Worm (Caenorhabditis elegans) whole organism, young adult: Measurements from ENCODE around the gene R05H5.7.

Experiments
- B0019.2 ChIP-seq: fragments of 200-800 bp; sonication (Bioruptor generic); conservative IDR thresholded peaks from 2 replicates; pipeline ENCODE4 v1.3.6; 2022; ENCODE audit warnings: missing genetic modification reagents, missing genetic modification characterization, missing compliant biosample characterization
- B0035.1 ChIP-seq: sonication (generic microtip); optimal IDR thresholded peaks from 2 replicates; lab custom pipeline; 2016; ENCODE audit warnings: missing genetic modification characterization, mild to moderate bottlenecking, missing compliant biosample characterization, missing genotype, missing genetic modification reagents
- B0336.3 ChIP-seq: fragments of 200-800 bp; sonication (Bioruptor generic); IDR thresholded peaks from 2 replicates; pipeline ENCODE4 v1.3.6; 2022; ENCODE audit warnings: missing genetic modification characterization, missing compliant biosample characterization
- C17E4.6 ChIP-seq: fragments of 200-800 bp; sonication (Bioruptor generic); IDR thresholded peaks from 2 replicates; pipeline ENCODE4 v1.3.6; 2022; ENCODE audit warnings: missing genetic modification reagents, missing genetic modification characterization, missing compliant biosample characterization
- D2030.7 ChIP-seq: fragments of 200-800 bp; sonication (Bioruptor generic); IDR thresholded peaks from 2 replicates; pipeline ENCODE4 v1.3.6; 2022; ENCODE audit warnings: missing genetic modification reagents, missing genetic modification characterization, missing compliant biosample characterization
- F55B11.4 ChIP-seq: sonication (generic microtip); optimal IDR thresholded peaks from 2 replicates; lab custom pipeline; 2016; ENCODE audit warnings: missing compliant biosample characterization, missing genetic modification characterization, borderline replicate concordance; ENCODE audit not compliant: insufficient read depth
- Y79H2A.3 ChIP-seq: fragments of 200-800 bp; sonication (Bioruptor generic); conservative IDR thresholded peaks from 2 replicates; pipeline ENCODE4 v1.3.6; 2022; ENCODE audit warnings: missing genetic modification reagents, missing genetic modification characterization, missing compliant biosample characterization
- ZK185.1 ChIP-seq: sonication (generic microtip); optimal IDR thresholded peaks from 2 replicates; lab custom pipeline; 2016; ENCODE audit warnings: mild to moderate bottlenecking, missing genetic modification characterization, missing compliant biosample characterization; ENCODE audit not compliant: poor library complexity, severe bottlenecking
- attf-3 ChIP-seq: fragments of 200-800 bp; sonication (Bioruptor generic); conservative IDR thresholded peaks from 2 replicates; pipeline ENCODE4 v1.3.6; 2022; ENCODE audit warnings: missing genetic modification reagents, missing genetic modification characterization, missing compliant biosample characterization
- bed-1 ChIP-seq: fragments of 200-800 bp; sonication (Bioruptor generic); IDR thresholded peaks from 2 replicates; pipeline ENCODE4 v1.3.6; 2022; ENCODE audit warnings: missing genetic modification reagents, missing genetic modification characterization, missing compliant biosample characterization
- bed-2 ChIP-seq: fragments of 200-800 bp; sonication (Bioruptor generic); IDR thresholded peaks from 2 replicates; pipeline ENCODE4 v1.3.6; 2022; ENCODE audit warnings: missing genetic modification reagents, missing genetic modification characterization, missing compliant biosample characterization
- cebp-1 ChIP-seq, 2 experiments: fragments of 200-800 bp in 1 of 2; sonication (Bioruptor generic) in 1 of 2; sonication (generic microtip) in 1 of 2; IDR thresholded peaks in 1 of 2; optimal IDR thresholded peaks in 1 of 2; 2 replicates each; pipeline versions ENCODE4 v1.3.6 to Lab custom; 2017 to 2022; ENCODE audit warnings: missing compliant biosample characterization in 2 of 2, missing genetic modification characterization in 2 of 2, mild to moderate bottlenecking in 1 of 2, missing genetic modification reagents in 1 of 2, moderate library complexity in 1 of 2
- efl-1 ChIP-seq: fragments of 150-350 bp; optimal IDR thresholded peaks from 2 replicates; lab custom pipeline; 2014; ENCODE audit warnings: missing biosample characterization, missing genetic modification reagents, missing genetic modification characterization
- egl-44 ChIP-seq: fragments of 200-800 bp; sonication (Bioruptor generic); IDR thresholded peaks from 2 replicates; pipeline ENCODE4 v1.3.6; 2022; ENCODE audit warnings: missing genetic modification reagents, missing genetic modification characterization, missing compliant biosample characterization
- egrh-3 ChIP-seq: fragments of 200-800 bp; sonication (Bioruptor generic); IDR thresholded peaks from 2 replicates; pipeline ENCODE4 v1.3.6; 2022; ENCODE audit warnings: missing genetic modification reagents, missing genetic modification characterization, missing compliant biosample characterization
- ekl-4 ChIP-seq: fragments of 200-800 bp; sonication (Bioruptor generic); IDR thresholded peaks from 2 replicates; pipeline ENCODE4 v1.3.6; 2022; ENCODE audit warnings: missing genetic modification reagents, missing genetic modification characterization, missing compliant biosample characterization
- gei-17 ChIP-seq: fragments of 200-800 bp; sonication (Bioruptor generic); optimal IDR thresholded peaks from 2 replicates; lab custom pipeline; 2018; ENCODE audit warnings: mild to moderate bottlenecking, missing genetic modification characterization, missing compliant biosample characterization
- hmg-1.2 ChIP-seq: fragments of 200-800 bp; sonication (Bioruptor generic); IDR thresholded peaks from 2 replicates; pipeline ENCODE4 v1.3.6; 2022; ENCODE audit warnings: missing genetic modification reagents, missing genetic modification characterization, missing compliant biosample characterization
- lin-35 ChIP-seq, 3 experiments: fragments of 150-350 bp in 2 of 3; sonication (generic microtip) in 1 of 3; optimal IDR thresholded peaks; 2 replicates each; lab custom pipeline; 2014 to 2018; ENCODE audit warnings: missing biosample characterization in 3 of 3, missing genetic modification characterization in 3 of 3, missing genetic modification reagents in 3 of 3
- lin-54 ChIP-seq: fragments of 200-800 bp; sonication (Bioruptor generic); optimal IDR thresholded peaks from 2 replicates; lab custom pipeline; 2018; ENCODE audit warnings: mild to moderate bottlenecking, missing genetic modification characterization, missing compliant biosample characterization
- madf-3 ChIP-seq: fragments of 200-800 bp; sonication (Bioruptor generic); IDR thresholded peaks from 2 replicates; pipeline ENCODE4 v1.3.6; 2022; ENCODE audit warnings: missing genetic modification reagents, missing genetic modification characterization, missing compliant biosample characterization
- madf-6 ChIP-seq: fragments of 200-800 bp; sonication (Bioruptor generic); IDR thresholded peaks from 2 replicates; pipeline ENCODE4 v1.3.6; 2022; ENCODE audit warnings: missing genetic modification reagents, missing genetic modification characterization, missing compliant biosample characterization
- repo-1 ChIP-seq: sonication (generic microtip); optimal IDR thresholded peaks from 2 replicates; lab custom pipeline; 2017; ENCODE audit warnings: mild to moderate bottlenecking, missing genetic modification characterization, missing compliant biosample characterization
- snpc-1.3 ChIP-seq: sonication (generic microtip); optimal IDR thresholded peaks from 2 replicates; lab custom pipeline; 2017; ENCODE audit warnings: missing genetic modification characterization, mild to moderate bottlenecking, missing compliant biosample characterization, antibody characterized with exemption, moderate library complexity, missing genotype, missing genetic modification reagents; ENCODE audit not compliant: insufficient read depth
- snpc-3.4 ChIP-seq: sonication (generic microtip); optimal IDR thresholded peaks from 2 replicates; lab custom pipeline; 2017; ENCODE audit warnings: missing genetic modification characterization, mild to moderate bottlenecking, missing compliant biosample characterization, antibody characterized with exemption, moderate library complexity, missing genotype, missing genetic modification reagents
- snpc-4 ChIP-seq, 5 experiments: fragments of 150-350 bp in 1 of 5; sonication (generic microtip) in 4 of 5; optimal IDR thresholded peaks; 2 replicates each; lab custom pipeline; 2014 to 2018; ENCODE audit warnings: missing genetic modification characterization in 5 of 5, missing biosample characterization in 3 of 5, antibody characterized with exemption in 2 of 5, mild to moderate bottlenecking in 2 of 5, missing compliant biosample characterization in 2 of 5, missing genotype in 2 of 5, moderate library complexity in 2 of 5, missing genetic modification reagents in 1 of 5
- tlf-1 ChIP-seq: fragments of 200-800 bp; sonication (Bioruptor generic); optimal IDR thresholded peaks from 2 replicates; lab custom pipeline; 2018; ENCODE audit warnings: mild to moderate bottlenecking, missing genetic modification characterization, missing compliant biosample characterization
- unc-130 ChIP-seq: sonication (generic microtip); optimal IDR thresholded peaks from 2 replicates; lab custom pipeline; 2016; ENCODE audit warnings: missing genetic modification reagents, missing genetic modification characterization, missing compliant biosample characterization
- xnd-1 ChIP-seq: sonication (generic microtip); optimal IDR thresholded peaks from 2 replicates; lab custom pipeline; 2016; ENCODE audit warnings: missing genotype, missing genetic modification reagents, missing genetic modification characterization, missing compliant biosample characterization
- ztf-22 ChIP-seq: fragments of 200-800 bp; sonication (Bioruptor generic); optimal IDR thresholded peaks from 2 replicates; lab custom pipeline; 2018; ENCODE audit warnings: mild to moderate bottlenecking, missing genetic modification characterization, moderate library complexity, missing compliant biosample characterization
- ztf-6 ChIP-seq: fragments of 200-800 bp; sonication (Bioruptor generic); IDR thresholded peaks from 2 replicates; pipeline ENCODE4 v1.3.6; 2022; ENCODE audit warnings: missing genetic modification reagents, missing genetic modification characterization, missing compliant biosample characterization

R05H5.7 gene

DNA sequence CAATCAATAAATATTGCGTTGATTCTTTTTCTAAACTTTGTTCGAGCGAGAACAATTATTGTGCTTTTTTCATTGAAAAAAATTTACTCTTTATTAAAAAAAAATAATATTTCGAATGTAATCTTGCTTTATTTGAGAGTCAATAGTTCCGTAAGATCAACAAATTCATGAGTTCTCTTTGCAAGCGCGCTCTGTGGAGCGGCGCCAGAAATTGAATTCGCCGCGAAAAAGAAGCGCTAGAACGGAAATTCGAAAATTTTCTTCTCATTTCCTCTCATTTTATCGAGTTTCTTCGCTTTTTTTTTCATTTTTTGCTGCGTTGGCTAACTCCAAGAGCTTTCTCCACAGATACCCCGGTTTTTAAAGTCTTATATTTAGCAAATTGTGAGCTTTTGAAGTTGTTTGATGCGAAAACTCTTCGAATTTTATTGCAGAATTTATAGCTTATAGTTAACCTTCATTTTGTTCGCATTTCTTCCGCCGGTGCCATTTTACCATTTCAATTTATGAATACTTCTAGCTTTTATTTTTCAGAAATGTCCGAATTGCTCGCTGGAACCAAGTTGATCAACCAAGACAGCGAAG lies 4.9 kb downstream of the R05H5.7 start, which contains the start of gene R05H5.3 (continued):
- TF ChIP-seq Y79H2A.3 (GFP tag; lab: Robert Waterston, UW) (peak; percentile 72; the same call in 1 of the 2 replicates), B0019.2 (GFP tag; lab: Robert Waterston, UW) (peak; percentile 90), tlf-1 (peak; percentile 58), efl-1 (GFP tag; lab: Kevin White, UChicago) (peak; percentile 96), ekl-4 (peak; percentile 31; the same call in 1 of the 2 replicates), snpc-3.4 (tag; lab: Kevin White, UChicago) (peak; percentile 70), B0336.3 (GFP tag; lab: Robert Waterston, UW) (no peak), bed-1 (GFP tag; lab: Robert Waterston, UW) (no peak), hmg-1.2 (GFP tag; lab: Robert Waterston, UW) (peak; percentile 66; the same call in 1 of the 2 replicates), lin-54 (peak; percentile 85), snpc-4 (GFP tag; optimal IDR thresholded peaks at IDR 0.05; lab: Kevin White, UChicago) (peak; percentile 37), snpc-4 (tag; optimal IDR thresholded peaks at IDR 0.05; lab: Kevin White, UChicago) (no peak), gei-17 (GFP tag; lab: Kevin White, UChicago) (no peak), attf-3 (GFP tag; lab: Robert Waterston, UW) (peak; percentile 72), xnd-1 (peak; percentile 81), unc-130 (GFP tag; lab: Kevin White, UChicago) (peak; percentile 92), cebp-1 (GFP tag; IDR thresholded peaks at IDR 0.05; lab: Robert Waterston, UW) (no peak; the same call in 1 of the 2 replicates), cebp-1 (tag; optimal IDR thresholded peaks at IDR 0.05; lab: Kevin White, UChicago) (no peak), egrh-3 (GFP tag; lab: Robert Waterston, UW) (peak; percentile 64), F55B11.4 (tag; lab: Kevin White, UChicago) (no peak), ZK185.1 (tag; lab: Kevin White, UChicago) (peak; percentile 18), lin-35 (GFP tag; optimal IDR thresholded peaks at IDR 0.05; lab: Kevin White, UChicago) (peak in 1 of 3 experiments; percentile 75), bed-2 (GFP tag; lab: Robert Waterston, UW) (peak; percentile 50; the same call in 1 of the 2 replicates), D2030.7 (GFP tag; lab: Robert Waterston, UW) (peak; percentile 96), C17E4.6 (GFP tag; lab: Robert Waterston, UW) (peak; percentile 69; the same call in 1 of the 2 replicates), snpc-1.3 (tag; lab: Kevin White, UChicago) (peak; percentile 40), madf-6 (GFP tag; lab: Robert Waterston, UW) (peak; percentile 96), ztf-22 (no peak), repo-1 (tag; lab: Kevin White, UChicago) (no peak)
- TF ChIP-seq, all 124 proteins: peak for 47

DNA sequence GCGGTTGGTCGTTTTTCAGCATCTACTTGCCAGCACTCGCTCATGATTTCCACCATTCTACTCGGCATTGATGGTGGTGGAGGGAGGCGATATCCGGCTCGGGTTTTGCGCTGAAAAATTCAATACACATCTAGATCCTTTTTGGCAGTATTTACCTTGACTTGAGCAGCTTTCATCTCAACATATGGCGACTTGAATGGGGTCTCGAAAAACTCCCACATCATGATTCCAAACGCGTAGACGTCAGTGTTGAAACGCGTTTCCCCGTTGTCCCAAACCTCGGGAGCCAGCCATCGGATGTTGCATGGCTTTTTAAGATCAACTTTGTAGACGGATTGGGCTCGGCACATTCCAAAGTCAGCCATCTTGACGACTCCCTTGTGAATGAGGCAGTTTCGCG lies 6.2 kb downstream of the R05H5.7 start:
- peak; percentile 38; the same call in 1 of the 2 replicates for TF ChIP-seq B0336.3 (GFP tag; lab: Robert Waterston, UW)
- no peak for TF ChIP-seq ztf-6 (GFP tag; lab: Robert Waterston, UW)

DNA sequence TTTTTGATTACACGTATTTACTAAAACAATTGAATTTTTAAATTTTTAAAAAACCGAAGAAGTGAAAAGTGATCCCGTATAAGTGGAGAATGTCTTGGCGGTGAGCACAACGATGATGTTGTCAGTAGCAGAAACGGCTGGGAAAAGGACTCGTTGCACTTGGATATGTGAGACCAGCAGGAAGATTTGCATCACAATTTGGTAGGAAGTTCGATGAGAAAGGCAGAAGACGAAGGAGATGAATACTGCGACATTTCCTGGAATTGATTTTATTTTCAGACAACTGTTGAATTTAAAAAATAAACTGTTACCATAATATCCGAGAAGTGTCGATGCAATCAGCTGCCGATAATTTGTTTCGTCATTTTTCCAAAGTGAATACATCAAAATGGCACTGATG lies 7.6 kb downstream of the R05H5.7 start, which contains the start of gene R05H5.4:
TSS of gene R05H5.4 (minus strand) at position 101 of the 400 bp plus-strand sequence.
- TF ChIP-seq egl-44 (GFP tag; lab: Robert Waterston, UW) (no peak), madf-3 (0 out of 2 replicates have a peak, but pooled peaks have one; percentile 33), B0035.1 (tag; lab: Kevin White, UChicago) (no peak)
- TF ChIP-seq, all 124 proteins: peak for 1
